Worm (Caenorhabditis elegans) whole organism, late embryonic: Measurements from ENCODE around the gene rei-2.

Experiments used
- C38D4.7 ChIP-seq: fragments of 200-800 bp; sonication (Bioruptor generic); optimal IDR thresholded peaks from 2 replicates; lab custom pipeline; 2018; ENCODE audit warnings: mild to moderate bottlenecking, missing genetic modification characterization, moderate library complexity, missing compliant biosample characterization
- T23F11.4 ChIP-seq: fragments of 200-800 bp; sonication (Bioruptor generic); optimal IDR thresholded peaks from 2 replicates; lab custom pipeline; 2018; ENCODE audit warnings: mild to moderate bottlenecking, missing genetic modification characterization, missing compliant biosample characterization
- Y22D7AL.16 ChIP-seq: sonication (generic microtip); optimal IDR thresholded peaks from 2 replicates; lab custom pipeline; 2016; ENCODE audit warnings: missing genetic modification characterization, missing compliant biosample characterization
- ahr-1 ChIP-seq: sonication (generic microtip); optimal IDR thresholded peaks from 2 replicates; lab custom pipeline; 2016; ENCODE audit warnings: missing genetic modification characterization, missing compliant biosample characterization
- ama-1 ChIP-seq: fragments of 150-350 bp; optimal IDR thresholded peaks from 2 replicates; lab custom pipeline; 2014
- ceh-18 ChIP-seq: sonication (generic microtip); optimal IDR thresholded peaks from 2 replicates; lab custom pipeline; 2016; ENCODE audit warnings: missing genetic modification characterization, missing compliant biosample characterization
- ceh-19 ChIP-seq: fragments of 200-800 bp; sonication (Bioruptor generic); optimal IDR thresholded peaks from 2 replicates; lab custom pipeline; 2018; ENCODE audit warnings: mild to moderate bottlenecking, missing genetic modification characterization, missing compliant biosample characterization
- ceh-2 ChIP-seq: sonication (generic microtip); optimal IDR thresholded peaks from 2 replicates; lab custom pipeline; 2016; ENCODE audit warnings: missing genotype, missing genetic modification characterization, missing compliant biosample characterization
- ceh-22 ChIP-seq: sonication (generic microtip); optimal IDR thresholded peaks from 2 replicates; lab custom pipeline; 2017; ENCODE audit warnings: missing biosample characterization, missing genetic modification characterization
- ceh-24 ChIP-seq: sonication (generic microtip); optimal IDR thresholded peaks from 2 replicates; lab custom pipeline; 2016; ENCODE audit warnings: mild to moderate bottlenecking, missing genetic modification characterization, missing compliant biosample characterization
- ceh-30 ChIP-seq: fragments of 150-350 bp; optimal IDR thresholded peaks from 2 replicates; lab custom pipeline; 2014; ENCODE audit warnings: missing biosample characterization, missing genetic modification characterization
- ceh-31 ChIP-seq: sonication (generic microtip); optimal IDR thresholded peaks from 2 replicates; lab custom pipeline; 2016; ENCODE audit warnings: missing genetic modification characterization, missing compliant biosample characterization
- ceh-34 ChIP-seq: sonication (generic microtip); optimal IDR thresholded peaks from 2 replicates; lab custom pipeline; 2016; ENCODE audit warnings: mild to moderate bottlenecking, missing genetic modification characterization, missing compliant biosample characterization
- ceh-48 ChIP-seq: sonication (generic microtip); optimal IDR thresholded peaks from 2 replicates; lab custom pipeline; 2016; ENCODE audit warnings: missing genetic modification characterization, inconsistent platforms, missing compliant biosample characterization
- ceh-9 ChIP-seq: sonication (generic microtip); optimal IDR thresholded peaks from 2 replicates; lab custom pipeline; 2016; ENCODE audit warnings: mild to moderate bottlenecking, missing genetic modification characterization, inconsistent platforms, missing compliant biosample characterization
- che-1 ChIP-seq: sonication (generic microtip); optimal IDR thresholded peaks from 2 replicates; lab custom pipeline; 2016; ENCODE audit warnings: mild to moderate bottlenecking, missing genetic modification characterization, missing compliant biosample characterization
- ets-4 ChIP-seq: sonication (generic microtip); optimal IDR thresholded peaks from 2 replicates; lab custom pipeline; 2016; ENCODE audit warnings: missing genetic modification characterization, missing compliant biosample characterization
- eyg-1 ChIP-seq: sonication (generic microtip); optimal IDR thresholded peaks from 2 replicates; lab custom pipeline; 2016; ENCODE audit warnings: missing genotype, missing genetic modification characterization, missing compliant biosample characterization
- fax-1 ChIP-seq: sonication (generic microtip); optimal IDR thresholded peaks from 2 replicates; lab custom pipeline; 2016; ENCODE audit warnings: missing genotype, missing genetic modification characterization, missing compliant biosample characterization
- fkh-6 ChIP-seq: sonication (generic microtip); optimal IDR thresholded peaks from 2 replicates; lab custom pipeline; 2016; ENCODE audit warnings: missing genetic modification characterization, missing compliant biosample characterization
- hlh-13 ChIP-seq: fragments of 200-800 bp; sonication (Bioruptor generic); optimal IDR thresholded peaks from 2 replicates; lab custom pipeline; 2018; ENCODE audit warnings: mild to moderate bottlenecking, missing genetic modification characterization, missing compliant biosample characterization
- hlh-15 ChIP-seq: sonication (generic microtip); optimal IDR thresholded peaks from 2 replicates; lab custom pipeline; 2016; ENCODE audit warnings: missing genetic modification characterization, missing compliant biosample characterization
- hlh-6 ChIP-seq: sonication (generic microtip); optimal IDR thresholded peaks from 2 replicates; lab custom pipeline; 2016; ENCODE audit warnings: missing genotype, missing genetic modification characterization, missing compliant biosample characterization
- hlh-8 ChIP-seq: sonication (generic microtip); optimal IDR thresholded peaks from 2 replicates; lab custom pipeline; 2016; ENCODE audit warnings: missing genotype, missing genetic modification characterization, missing compliant biosample characterization
- lin-11 ChIP-seq: fragments of 200-800 bp; sonication (Bioruptor generic); optimal IDR thresholded peaks from 2 replicates; lab custom pipeline; 2018; ENCODE audit warnings: mild to moderate bottlenecking, missing genetic modification characterization, missing compliant biosample characterization
- mec-3 ChIP-seq: sonication (generic microtip); optimal IDR thresholded peaks from 2 replicates; lab custom pipeline; 2016; ENCODE audit warnings: borderline replicate concordance, missing genetic modification characterization, missing compliant biosample characterization
- nfya-1 ChIP-seq: sonication (generic microtip); optimal IDR thresholded peaks from 2 replicates; lab custom pipeline; 2017; ENCODE audit warnings: missing genetic modification characterization, mild to moderate bottlenecking, missing compliant biosample characterization, antibody characterized with exemption, moderate library complexity
- odd-2 ChIP-seq: sonication (generic microtip); optimal IDR thresholded peaks from 2 replicates; lab custom pipeline; 2017; ENCODE audit warnings: antibody characterized with exemption, mild to moderate bottlenecking, missing genetic modification characterization, missing compliant biosample characterization
- pax-1 ChIP-seq: fragments of 150-350 bp; optimal IDR thresholded peaks from 2 replicates; lab custom pipeline; 2014; ENCODE audit warnings: missing biosample characterization, missing genetic modification characterization
- pha-2 ChIP-seq: sonication (generic microtip); optimal IDR thresholded peaks from 2 replicates; lab custom pipeline; 2017; ENCODE audit warnings: mild to moderate bottlenecking, missing genetic modification characterization, missing compliant biosample characterization
- pha-4 ChIP-seq: fragments of 150-350 bp; optimal IDR thresholded peaks from 2 replicates; lab custom pipeline; 2018; ENCODE audit warnings: missing biosample characterization, missing genetic modification reagents, missing genetic modification characterization
- ref-2 ChIP-seq: sonication (generic microtip); optimal IDR thresholded peaks from 2 replicates; lab custom pipeline; 2016; ENCODE audit warnings: missing genetic modification characterization, missing compliant biosample characterization
- rnt-1 ChIP-seq: sonication (generic microtip); optimal IDR thresholded peaks from 2 replicates; lab custom pipeline; 2016; ENCODE audit warnings: missing genetic modification characterization, missing compliant biosample characterization
- unc-55 ChIP-seq: sonication (generic microtip); optimal IDR thresholded peaks from 2 replicates; lab custom pipeline; 2017; ENCODE audit warnings: missing biosample characterization, missing genetic modification reagents, missing genetic modification characterization
- unc-86 ChIP-seq: sonication (generic microtip); optimal IDR thresholded peaks from 2 replicates; lab custom pipeline; 2016; ENCODE audit warnings: missing genetic modification characterization, missing compliant biosample characterization
- ztf-16 ChIP-seq: sonication (generic microtip); optimal IDR thresholded peaks from 2 replicates; lab custom pipeline; 2017; ENCODE audit warnings: missing genetic modification characterization, missing compliant biosample characterization

The rei-2 gene

DNA sequence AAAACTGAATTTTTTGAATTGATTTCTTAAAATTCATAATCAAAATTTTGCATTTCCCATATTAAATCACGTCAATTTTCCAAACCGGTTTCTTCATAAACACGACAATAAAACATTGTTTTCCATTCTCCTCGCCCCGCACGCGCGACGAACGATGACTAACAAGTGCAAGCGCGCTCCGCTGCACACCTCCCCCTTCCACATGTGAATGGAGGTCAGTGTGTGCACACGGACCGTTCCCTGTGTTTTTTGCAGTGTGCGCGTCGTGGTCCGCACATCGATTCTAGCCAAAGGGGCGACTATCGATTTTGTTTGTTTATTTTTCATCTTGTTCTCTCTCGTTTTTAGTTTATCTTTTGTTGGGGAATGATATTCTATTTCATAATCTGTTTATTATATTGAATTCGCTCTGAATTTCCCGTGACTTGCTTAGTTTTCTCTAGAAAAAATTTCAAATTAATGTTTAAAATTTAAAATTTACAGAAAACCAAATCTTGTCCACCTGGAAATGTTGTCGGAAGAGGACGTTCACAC lies 40.6 kb upstream of the rei-2 start, which contains the start of gene snx-1 (continued):
- no peak for TF ChIP-seq ahr-1 (tag; lab: Kevin White, UChicago)

DNA sequence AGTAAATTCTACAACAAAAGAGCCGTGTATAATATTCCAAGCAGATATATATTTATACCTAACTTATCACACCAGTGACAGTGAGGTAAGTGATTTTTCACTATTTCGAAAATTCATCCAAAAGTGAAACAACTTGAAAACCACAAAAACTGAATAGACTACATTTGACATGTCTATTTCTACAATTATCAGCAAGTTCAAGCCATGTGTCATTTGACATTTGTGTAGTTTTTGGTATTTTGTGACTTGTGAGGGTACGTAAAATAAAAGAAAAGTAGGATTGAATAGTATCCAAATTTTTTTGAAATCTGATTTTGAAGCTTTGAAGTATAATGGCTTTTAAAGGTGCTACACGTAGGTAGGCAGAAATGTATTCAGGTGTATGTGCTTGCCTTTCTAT lies 38.3 kb upstream of the rei-2 start:
- TF ChIP-seq ama-1 (lab: Kevin White, UChicago) (no peak), hlh-6 (tag; lab: Kevin White, UChicago) (no peak), lin-11 (no peak), pha-2 (tag; lab: Kevin White, UChicago) (no peak), ceh-2 (no peak), che-1 (tag; lab: Kevin White, UChicago) (no peak), ceh-19 (GFP tag; lab: Kevin White, UChicago) (no peak), rnt-1 (tag; lab: Kevin White, UChicago) (no peak), fkh-6 (tag; lab: Kevin White, UChicago) (no peak), ceh-31 (tag; lab: Kevin White, UChicago) (no peak), nfya-1 (tag; lab: Kevin White, UChicago) (no peak), odd-2 (tag; lab: Kevin White, UChicago) (no peak), hlh-13 (no peak), C38D4.7 (GFP tag; lab: Kevin White, UChicago) (no peak), ceh-34 (no peak)

DNA sequence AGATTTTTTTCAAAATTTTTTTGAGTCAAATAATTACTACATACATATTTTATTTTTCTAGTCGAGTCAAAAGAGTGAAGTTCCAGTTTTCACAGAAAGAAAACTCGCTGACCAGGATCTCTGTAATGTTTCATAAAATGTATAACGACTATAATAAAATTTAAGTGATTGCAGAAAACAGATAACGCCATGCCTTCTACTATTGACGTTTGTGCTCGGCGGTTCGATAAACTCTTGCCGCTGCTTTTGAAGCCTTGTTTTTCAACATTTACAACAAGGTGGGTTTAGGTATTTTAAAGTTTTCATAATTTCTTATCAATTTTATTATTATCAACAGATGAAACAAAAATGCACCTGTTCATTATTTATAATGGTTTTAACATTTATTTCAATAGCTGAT lies 37.5 kb upstream of the rei-2 start, which contains the start of gene lmp-2:
lmp-2 (plus strand) TSS at position 190 of the 400 bp plus-strand sequence.
- TF ChIP-seq pax-1 (tag; lab: Kevin White, UChicago), result no peak
- TF ChIP-seq ceh-18 (tag; lab: Kevin White, UChicago), result no peak
- no peak for TF ChIP-seq unc-86
- no peak for TF ChIP-seq T23F11.4
- TF ChIP-seq hlh-15, result no peak

DNA sequence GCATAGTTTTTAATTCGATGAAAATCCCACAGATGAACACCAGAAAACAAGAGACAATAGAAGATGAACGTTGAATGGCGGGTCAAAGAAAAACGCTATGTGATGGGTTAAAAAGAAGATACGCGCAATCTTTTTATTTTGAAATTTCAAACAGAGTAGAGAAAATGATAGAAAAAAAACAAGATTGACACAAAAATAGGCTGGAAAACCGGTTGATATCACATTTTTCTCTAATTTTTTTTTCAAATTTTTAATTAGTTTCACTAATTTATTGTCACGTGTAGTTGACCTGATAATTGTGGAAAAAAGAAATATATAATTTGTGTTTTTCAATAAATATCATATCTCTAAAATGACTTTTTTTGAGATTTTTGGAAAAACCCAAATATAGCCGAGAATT lies 36.2 kb upstream of the rei-2 start, which contains the start of gene C05D9.9:
C05D9.9 (minus strand) TSS at position 101 of the 400 bp plus-strand sequence.
- TF ChIP-seq hlh-15 (no peak), mec-3 (tag; lab: Kevin White, UChicago) (no peak), ztf-16 (tag; lab: Kevin White, UChicago) (no peak), ceh-22 (tag; lab: Kevin White, UChicago) (no peak), hlh-8 (tag; lab: Kevin White, UChicago) (no peak)

DNA sequence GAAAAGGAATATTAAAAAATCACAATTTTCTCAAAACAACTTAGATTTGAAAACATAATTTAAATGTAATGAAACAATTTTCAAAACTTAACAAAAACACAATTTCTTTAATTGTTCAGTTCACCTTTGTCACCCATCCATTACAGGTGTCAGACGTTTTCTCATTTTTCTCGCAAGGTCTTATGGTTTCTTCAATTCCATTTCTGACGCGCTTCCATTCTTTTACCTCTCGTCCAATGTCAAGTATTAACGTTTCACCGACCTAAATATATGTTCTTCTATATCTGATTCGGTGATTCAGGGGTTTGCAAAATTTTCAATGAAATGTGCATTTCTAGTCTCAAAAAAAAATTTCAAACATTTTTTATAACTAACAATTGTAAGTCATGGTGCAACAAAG lies 35.5 kb upstream of the rei-2 start:
- TF ChIP-seq unc-55, result no peak
- TF ChIP-seq, all 69 proteins: peak for 0

DNA sequence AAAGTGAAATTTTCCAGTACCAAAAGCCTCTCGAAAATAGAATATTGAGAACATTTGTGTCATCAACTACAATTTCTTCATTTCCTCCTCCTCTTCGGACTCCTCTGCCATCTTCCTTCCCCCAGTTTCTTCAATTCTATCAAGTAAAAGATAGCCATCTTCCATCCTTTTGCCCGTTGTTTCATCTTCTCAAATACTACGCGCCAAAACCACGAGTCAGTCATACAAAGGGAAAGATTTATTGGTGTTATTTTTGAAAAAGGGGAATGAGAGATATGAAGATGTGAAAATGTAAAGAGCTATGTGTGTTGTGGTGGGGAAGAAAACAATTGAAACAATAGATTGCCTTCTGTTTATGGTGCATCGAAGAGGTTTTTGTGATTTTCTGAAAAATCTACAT lies 34.2 kb upstream of the rei-2 start:
- TF ChIP-seq eyg-1, result no peak
- TF ChIP-seq fax-1, result no peak
- TF ChIP-seq unc-55, result peak; percentile 25
- TF ChIP-seq ceh-9 (tag; lab: Kevin White, UChicago), result no peak
- no peak for TF ChIP-seq pha-4
- no peak for TF ChIP-seq ceh-30 (tag; lab: Kevin White, UChicago)
- no peak for TF ChIP-seq ets-4 (tag; lab: Kevin White, UChicago)
- no peak for TF ChIP-seq ref-2 (tag; lab: Kevin White, UChicago)
- TF ChIP-seq ceh-48 (tag; lab: Kevin White, UChicago), result no peak
- no peak for TF ChIP-seq ceh-24 (tag; lab: Kevin White, UChicago)
- TF ChIP-seq ceh-22 (tag; lab: Kevin White, UChicago), result no peak
- TF ChIP-seq ceh-18 (tag; lab: Kevin White, UChicago), result peak; percentile 12
- no peak for TF ChIP-seq fkh-6 (tag; lab: Kevin White, UChicago)
- no peak for TF ChIP-seq Y22D7AL.16
